Worm (Caenorhabditis elegans): ENCODE data around the gene sqv-4.
A peak's percentile ranks its signal among the peaks of the same experiment; 100 is the strongest.

The sqv-4 gene

ce11 chrV:10647043-10647611 lies 14.1 kb downstream of the sqv-4 start, which contains the start of the genes C32C4.3 and C32C4.16:
Gene C32C4.3 (minus strand): TSS chrV:10647143.
Gene C32C4.16 (plus strand): TSS chrV:10647561.
- TF ChIP-seq ceh-45 (GFP tag; IDR thresholded peaks at IDR 0.05) (no peak), syd-9 (tag; optimal IDR thresholded peaks at IDR 0.05) (no peak), pha-4 (tag; optimal IDR thresholded peaks at IDR 0.05) (no peak), dmd-4 (tag; optimal IDR thresholded peaks at IDR 0.05; ENCODE audit: borderline replicate concordance) (no peak), pax-1 (tag; optimal IDR thresholded peaks at IDR 0.05) (no peak), che-1 (tag; optimal IDR thresholded peaks at IDR 0.05) (no peak), pha-2 (tag; optimal IDR thresholded peaks at IDR 0.05) (no peak)

DNA sequence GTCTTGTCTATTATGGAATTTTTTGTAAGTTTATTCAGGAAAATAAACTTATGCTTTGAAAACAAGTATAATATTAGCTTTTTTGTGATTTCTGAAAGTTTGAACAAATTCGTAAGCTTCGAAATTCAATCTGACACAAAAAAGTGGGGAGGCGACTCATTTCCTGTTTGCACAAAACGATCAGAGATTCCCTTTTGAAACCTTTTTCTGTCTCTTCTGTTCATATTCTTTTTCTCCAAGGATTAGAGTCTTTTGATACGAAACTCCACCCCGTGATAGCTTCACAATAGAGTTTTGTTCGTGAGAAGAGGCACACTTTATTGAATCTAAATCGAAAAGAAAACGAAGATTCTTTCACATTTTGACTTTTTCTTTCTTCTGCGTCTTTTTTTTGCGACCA lies 20.3 kb downstream of the sqv-4 start:
- no peak for TF ChIP-seq ttx-3 (tag; optimal IDR thresholded peaks at IDR 0.05)
- TF ChIP-seq pqm-1 (tag; optimal IDR thresholded peaks at IDR 0.05): no peak
- TF ChIP-seq unc-42 (tag; optimal IDR thresholded peaks at IDR 0.05): peak; percentile 52
- TF ChIP-seq hlh-6 (tag; optimal IDR thresholded peaks at IDR 0.05): no peak

- no peak for TF ChIP-seq dve-1 (tag; optimal IDR thresholded peaks at IDR 0.05)
- no peak for TF ChIP-seq hlh-13 (GFP tag; optimal IDR thresholded peaks at IDR 0.05)
- TF ChIP-seq C38D4.7 (GFP tag; optimal IDR thresholded peaks at IDR 0.05): no peak
- TF ChIP-seq gmeb-2 (tag; optimal IDR thresholded peaks at IDR 0.05): no peak
- TF ChIP-seq pax-1 (tag; optimal IDR thresholded peaks at IDR 0.05): no peak
- TF ChIP-seq ceh-9 (tag; optimal IDR thresholded peaks at IDR 0.05): no peak
- TF ChIP-seq rnt-1 (tag; optimal IDR thresholded peaks at IDR 0.05): no peak
- TF ChIP-seq ceh-14 (tag; optimal IDR thresholded peaks at IDR 0.05): no peak
- TF ChIP-seq ceh-22 (tag; optimal IDR thresholded peaks at IDR 0.05): no peak
- TF ChIP-seq ceh-24 (tag; optimal IDR thresholded peaks at IDR 0.05): no peak
- TF ChIP-seq pha-4 (tag; optimal IDR thresholded peaks at IDR 0.05): no peak
- no peak for TF ChIP-seq hlh-8 (tag; optimal IDR thresholded peaks at IDR 0.05)
- TF ChIP-seq syd-9 (tag; optimal IDR thresholded peaks at IDR 0.05): no peak
- no peak for TF ChIP-seq sox-4 (tag; optimal IDR thresholded peaks at IDR 0.05)
- no peak for TF ChIP-seq nfya-1 (tag; optimal IDR thresholded peaks at IDR 0.05)
These were observed 25.5 kb downstream of the sqv-4 start, which contains the start of gene kvs-2 for ce11 chrV:10635722-10636121. Gene kvs-2 (plus strand): TSS chrV:10636022.

- TF ChIP-seq tbx-7 (tag; optimal IDR thresholded peaks at IDR 0.05): no peak
- no peak for TF ChIP-seq elt-4 (tag; optimal IDR thresholded peaks at IDR 0.05)
- TF ChIP-seq pag-3 (tag; optimal IDR thresholded peaks at IDR 0.05; ENCODE audit: borderline replicate concordance): no peak
- TF ChIP-seq sox-2 (GFP tag; IDR thresholded peaks at IDR 0.05): no peak
- TF ChIP-seq che-1 (tag; optimal IDR thresholded peaks at IDR 0.05): no peak
- TF ChIP-seq ceh-45 (GFP tag; IDR thresholded peaks at IDR 0.05): no peak
- no peak for TF ChIP-seq ref-2 (tag; optimal IDR thresholded peaks at IDR 0.05)
- TF ChIP-seq C08G9.2 (tag; optimal IDR thresholded peaks at IDR 0.05): no peak
- TF ChIP-seq dmd-4 (tag; optimal IDR thresholded peaks at IDR 0.05; ENCODE audit: borderline replicate concordance): no peak
- TF ChIP-seq madf-2 (tag; optimal IDR thresholded peaks at IDR 0.05): no peak
- TF ChIP-seq fkh-6 (tag; optimal IDR thresholded peaks at IDR 0.05): no peak
These were observed 28.5 kb downstream of the sqv-4 start, which contains the start of gene mab-23 for ce11 chrV:10632758-10633157. Gene mab-23 (plus strand): TSS chrV:10633058.

- no peak for TF ChIP-seq K02D7.2 (tag; optimal IDR thresholded peaks at IDR 0.05)
- TF ChIP-seq tbx-7 (tag; optimal IDR thresholded peaks at IDR 0.05): no peak
- TF ChIP-seq madf-2 (tag; optimal IDR thresholded peaks at IDR 0.05): no peak
- TF ChIP-seq fax-1 (tag; optimal IDR thresholded peaks at IDR 0.05): no peak
- TF ChIP-seq pqm-1 (tag; optimal IDR thresholded peaks at IDR 0.05): no peak
These were observed 30.8 kb downstream of the sqv-4 start for ce11 chrV:10630497-10630896.
